Worm (Caenorhabditis elegans) whole organism, young adult: ENCODE results near the gene C16C10.9.

Source experiments
- B0035.1 ChIP-seq: sonication (generic microtip); optimal IDR thresholded peaks from 2 replicates; lab custom pipeline; 2016; ENCODE audit warnings: missing genetic modification characterization, mild to moderate bottlenecking, missing compliant biosample characterization, missing genotype, missing genetic modification reagents
- B0336.3 ChIP-seq: fragments of 200-800 bp; sonication (Bioruptor generic); IDR thresholded peaks from 2 replicates; pipeline ENCODE4 v1.3.6; 2022; ENCODE audit warnings: missing genetic modification characterization, missing compliant biosample characterization
- F10E7.11 ChIP-seq: sonication (generic microtip); optimal IDR thresholded peaks from 2 replicates; lab custom pipeline; 2017; ENCODE audit warnings: mild to moderate bottlenecking, missing genetic modification characterization, moderate library complexity, missing compliant biosample characterization
- F33H1.4 ChIP-seq: fragments of 200-800 bp; sonication (Bioruptor generic); IDR thresholded peaks from 2 replicates; pipeline ENCODE4 v1.3.6; 2022; ENCODE audit warnings: missing genetic modification reagents, missing genetic modification characterization, missing compliant biosample characterization
- F39B2.1 ChIP-seq: fragments of 200-800 bp; sonication (Bioruptor generic); IDR thresholded peaks from 2 replicates; pipeline ENCODE4 v1.3.6; 2022; ENCODE audit warnings: missing genetic modification reagents, missing genetic modification characterization, missing compliant biosample characterization
- Y79H2A.3 ChIP-seq: fragments of 200-800 bp; sonication (Bioruptor generic); conservative IDR thresholded peaks from 2 replicates; pipeline ENCODE4 v1.3.6; 2022; ENCODE audit warnings: missing genetic modification reagents, missing genetic modification characterization, missing compliant biosample characterization
- Y95B8A.8 ChIP-seq: fragments of 200-800 bp; sonication (Bioruptor generic); IDR thresholded peaks from 2 replicates; pipeline ENCODE4 v1.3.6; 2022; ENCODE audit warnings: missing genetic modification reagents, missing genetic modification characterization, missing compliant biosample characterization
- atf-7 ChIP-seq: sonication (generic microtip); optimal IDR thresholded peaks from 2 replicates; lab custom pipeline; 2017; ENCODE audit warnings: mild to moderate bottlenecking, missing genetic modification characterization, missing compliant biosample characterization
- cebp-1 ChIP-seq, 2 experiments: fragments of 200-800 bp in 1 of 2; sonication (Bioruptor generic) in 1 of 2; sonication (generic microtip) in 1 of 2; IDR thresholded peaks in 1 of 2; optimal IDR thresholded peaks in 1 of 2; 2 replicates each; pipeline versions ENCODE4 v1.3.6 to Lab custom; 2017 to 2022; ENCODE audit warnings: missing compliant biosample characterization in 2 of 2, missing genetic modification characterization in 2 of 2, mild to moderate bottlenecking in 1 of 2, missing genetic modification reagents in 1 of 2, moderate library complexity in 1 of 2
- ceh-79 ChIP-seq: sonication (generic microtip); optimal IDR thresholded peaks from 2 replicates; lab custom pipeline; 2017; ENCODE audit warnings: mild to moderate bottlenecking, missing genetic modification characterization, missing compliant biosample characterization
- ceh-91 ChIP-seq: fragments of 200-800 bp; sonication (Bioruptor generic); IDR thresholded peaks from 2 replicates; pipeline ENCODE4 v1.3.6; 2022; ENCODE audit warnings: missing genetic modification reagents, missing genetic modification characterization, missing compliant biosample characterization
- ekl-4 ChIP-seq: fragments of 200-800 bp; sonication (Bioruptor generic); IDR thresholded peaks from 2 replicates; pipeline ENCODE4 v1.3.6; 2022; ENCODE audit warnings: missing genetic modification reagents, missing genetic modification characterization, missing compliant biosample characterization
- ets-4 ChIP-seq: fragments of 200-800 bp; sonication (Bioruptor generic); optimal IDR thresholded peaks from 2 replicates; lab custom pipeline; 2018; ENCODE audit warnings: mild to moderate bottlenecking, missing genetic modification characterization, missing compliant biosample characterization
- hmg-1.2 ChIP-seq: fragments of 200-800 bp; sonication (Bioruptor generic); IDR thresholded peaks from 2 replicates; pipeline ENCODE4 v1.3.6; 2022; ENCODE audit warnings: missing genetic modification reagents, missing genetic modification characterization, missing compliant biosample characterization
- hsf-1 ChIP-seq: fragments of 200-800 bp; sonication (Bioruptor generic); IDR thresholded peaks from 2 replicates; pipeline ENCODE4 v1.3.6; 2022; ENCODE audit warnings: missing genetic modification reagents, missing genetic modification characterization, missing compliant biosample characterization
- lin-26 ChIP-seq: fragments of 200-800 bp; sonication (Bioruptor generic); IDR thresholded peaks from 2 replicates; pipeline ENCODE4 v1.3.6; 2022; ENCODE audit warnings: missing genetic modification reagents, missing genetic modification characterization, missing compliant biosample characterization
- lin-35 ChIP-seq, 3 experiments: fragments of 150-350 bp in 2 of 3; sonication (generic microtip) in 1 of 3; optimal IDR thresholded peaks; 2 replicates each; lab custom pipeline; 2014 to 2018; ENCODE audit warnings: missing biosample characterization in 3 of 3, missing genetic modification characterization in 3 of 3, missing genetic modification reagents in 3 of 3
- lin-54 ChIP-seq: fragments of 200-800 bp; sonication (Bioruptor generic); optimal IDR thresholded peaks from 2 replicates; lab custom pipeline; 2018; ENCODE audit warnings: mild to moderate bottlenecking, missing genetic modification characterization, missing compliant biosample characterization
- lsl-1 ChIP-seq: fragments of 200-800 bp; sonication (Bioruptor generic); optimal IDR thresholded peaks from 2 replicates; lab custom pipeline; 2018; ENCODE audit warnings: mild to moderate bottlenecking, missing genetic modification characterization, moderate library complexity, missing compliant biosample characterization
- madf-10 ChIP-seq: sonication (generic microtip); optimal IDR thresholded peaks from 2 replicates; lab custom pipeline; 2016; ENCODE audit warnings: mild to moderate bottlenecking, missing genetic modification characterization, missing compliant biosample characterization
- madf-3 ChIP-seq: fragments of 200-800 bp; sonication (Bioruptor generic); IDR thresholded peaks from 2 replicates; pipeline ENCODE4 v1.3.6; 2022; ENCODE audit warnings: missing genetic modification reagents, missing genetic modification characterization, missing compliant biosample characterization
- madf-6 ChIP-seq: fragments of 200-800 bp; sonication (Bioruptor generic); IDR thresholded peaks from 2 replicates; pipeline ENCODE4 v1.3.6; 2022; ENCODE audit warnings: missing genetic modification reagents, missing genetic modification characterization, missing compliant biosample characterization
- madf-8 ChIP-seq: fragments of 200-800 bp; sonication (Bioruptor generic); conservative IDR thresholded peaks from 2 replicates; pipeline ENCODE4 v1.3.6; 2022; ENCODE audit warnings: missing genetic modification reagents, missing genetic modification characterization, missing compliant biosample characterization
- mes-4 ChIP-seq: sonication (generic microtip); optimal IDR thresholded peaks from 2 replicates; lab custom pipeline; 2016; ENCODE audit warnings: missing genotype, missing genetic modification characterization, missing compliant biosample characterization
- mxl-1 ChIP-seq: sonication (generic microtip); optimal IDR thresholded peaks from 2 replicates; lab custom pipeline; 2016; ENCODE audit warnings: missing genetic modification characterization, missing compliant biosample characterization
- nfya-2 ChIP-seq: fragments of 200-800 bp; sonication (Bioruptor generic); IDR thresholded peaks from 2 replicates; pipeline ENCODE4 v1.3.6; 2022; ENCODE audit warnings: missing genetic modification reagents, missing genetic modification characterization, missing compliant biosample characterization
- nhr-27 ChIP-seq: fragments of 200-800 bp; sonication (Bioruptor generic); optimal IDR thresholded peaks from 2 replicates; lab custom pipeline; 2018; ENCODE audit warnings: mild to moderate bottlenecking, missing genetic modification characterization, moderate library complexity, missing compliant biosample characterization
- nhr-80 ChIP-seq: sonication (generic microtip); optimal IDR thresholded peaks from 2 replicates; lab custom pipeline; 2016; ENCODE audit warnings: missing genetic modification characterization, missing compliant biosample characterization
- sea-2 ChIP-seq: fragments of 200-800 bp; sonication (Bioruptor generic); IDR thresholded peaks from 2 replicates; pipeline ENCODE4 v1.3.6; 2022; ENCODE audit warnings: missing genetic modification characterization, missing compliant biosample characterization
- tbp1 ChIP-seq: fragments of 200-800 bp; sonication (Bioruptor generic); optimal IDR thresholded peaks from 2 replicates; lab custom pipeline; 2018; ENCODE audit warnings: mild to moderate bottlenecking, missing genetic modification characterization, missing compliant biosample characterization
- unc-130 ChIP-seq: sonication (generic microtip); optimal IDR thresholded peaks from 2 replicates; lab custom pipeline; 2016; ENCODE audit warnings: missing genetic modification reagents, missing genetic modification characterization, missing compliant biosample characterization
- unc-62 ChIP-seq: fragments of 150-350 bp; optimal IDR thresholded peaks from 2 replicates; lab custom pipeline; 2014; ENCODE audit warnings: missing biosample characterization, missing genetic modification reagents, missing genetic modification characterization
- zfh-2 ChIP-seq: fragments of 200-800 bp; sonication (Bioruptor generic); conservative IDR thresholded peaks from 2 replicates; pipeline ENCODE4 v1.3.6; 2022; ENCODE audit warnings: missing genetic modification reagents, missing genetic modification characterization, missing compliant biosample characterization
- ztf-3 ChIP-seq: fragments of 200-800 bp; sonication (Bioruptor generic); optimal IDR thresholded peaks from 2 replicates; lab custom pipeline; 2018; ENCODE audit warnings: mild to moderate bottlenecking, missing genetic modification characterization, missing compliant biosample characterization
- ztf-6 ChIP-seq: fragments of 200-800 bp; sonication (Bioruptor generic); IDR thresholded peaks from 2 replicates; pipeline ENCODE4 v1.3.6; 2022; ENCODE audit warnings: missing genetic modification reagents, missing genetic modification characterization, missing compliant biosample characterization

The C16C10.9 gene

ce11 chrIII:4153299-4153698 lies 3.9 kb downstream of the C16C10.9 start, which contains the start of gene glod-4:
glod-4 (plus strand) TSS chrIII:4153599.
- TF ChIP-seq sea-2 (GFP tag; lab: Robert Waterston, UW) (no peak), unc-130 (GFP tag; lab: Kevin White, UChicago) (no peak), F33H1.4 (GFP tag; lab: Robert Waterston, UW) (0 out of 2 replicates have a peak, but pooled peaks have one; percentile 12), lsl-1 (GFP tag; lab: Kevin White, UChicago) (peak; percentile 16)

- TF ChIP-seq madf-3 (0 out of 2 replicates have a peak, but pooled peaks have one; percentile 33), cebp-1 (GFP tag; IDR thresholded peaks at IDR 0.05; lab: Robert Waterston, UW) (no peak), cebp-1 (tag; optimal IDR thresholded peaks at IDR 0.05; lab: Kevin White, UChicago) (peak; percentile 20), lin-54 (GFP tag; lab: Kevin White, UChicago) (no peak), ztf-3 (GFP tag; lab: Kevin White, UChicago) (no peak), mxl-1 (tag; lab: Kevin White, UChicago) (no peak), ceh-91 (no peak), mes-4 (tag; lab: Kevin White, UChicago) (no peak), unc-62 (GFP tag; lab: Kevin White, UChicago) (no peak), madf-10 (tag; lab: Kevin White, UChicago) (no peak), nfya-2 (GFP tag; lab: Robert Waterston, UW) (no peak), lin-35 (GFP tag; optimal IDR thresholded peaks at IDR 0.05; lab: Kevin White, UChicago) (peak in 1 of 3 experiments; percentile 41), Y95B8A.8 (GFP tag; lab: Robert Waterston, UW) (0 out of 2 replicates have a peak, but pooled peaks have one; percentile 18), tbp1 (no peak), lin-26 (GFP tag; lab: Robert Waterston, UW) (no peak), nhr-27 (tag; lab: Kevin White, UChicago) (no peak), B0035.1 (tag; lab: Kevin White, UChicago) (no peak), madf-8 (GFP tag; lab: Robert Waterston, UW) (no peak)
These were observed 4.4 kb downstream of the C16C10.9 start for ce11 chrIII:4152828-4153227.

DNA sequence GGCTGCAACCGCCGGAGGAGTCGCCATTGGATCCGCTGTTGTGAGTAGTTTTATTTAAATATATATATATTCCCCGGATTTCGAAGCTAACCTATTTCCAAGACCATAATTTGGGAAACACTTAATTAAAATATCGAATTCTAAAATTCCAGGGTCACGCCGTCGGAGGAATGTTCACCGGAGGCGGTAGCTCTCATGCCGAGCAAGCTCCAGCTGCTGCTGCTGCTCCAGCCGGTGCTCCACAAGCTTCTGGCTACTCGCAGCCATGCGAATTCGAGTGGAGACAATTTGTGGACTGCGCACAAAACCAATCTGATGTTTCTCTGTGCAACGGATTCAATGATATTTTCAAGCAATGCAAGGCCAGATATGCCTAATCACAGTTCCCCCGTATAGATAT lies 4.9 kb downstream of the C16C10.9 start:
- TF ChIP-seq ets-4 (no peak), zfh-2 (peak; percentile 72; the same call in 1 of the 2 replicates)

ce11 chrIII:4151548-4152104 lies 5.6 kb downstream of the C16C10.9 start, which contains the start of the genes wht-3 and har-1:
wht-3 (minus strand) TSS chrIII:4151598.
har-1 (plus strand) TSS chrIII:4152054.
- peak; percentile 34 for TF ChIP-seq madf-6 (GFP tag; lab: Robert Waterston, UW)
- TF ChIP-seq ztf-6 (GFP tag; lab: Robert Waterston, UW) = no peak
- 0 out of 2 replicates have a peak, but pooled peaks have one; percentile 15 for TF ChIP-seq F39B2.1 (GFP tag; lab: Robert Waterston, UW)
- peak; percentile 74 for TF ChIP-seq ceh-79 (tag; lab: Kevin White, UChicago)
- no peak for TF ChIP-seq nhr-80 (tag; lab: Kevin White, UChicago)
- no peak for TF ChIP-seq F10E7.11 (tag; lab: Kevin White, UChicago)
- TF ChIP-seq hsf-1 = peak; percentile 60; the same call in 1 of the 2 replicates
- 0 out of 2 replicates have a peak, but pooled peaks have one; percentile 4 for TF ChIP-seq hmg-1.2 (GFP tag; lab: Robert Waterston, UW)
- TF ChIP-seq ekl-4 (GFP tag; lab: Robert Waterston, UW) = 0 out of 2 replicates have a peak, but pooled peaks have one; percentile 37
- TF ChIP-seq lin-54 (GFP tag; lab: Kevin White, UChicago) = peak; percentile 28
- no peak for TF ChIP-seq Y79H2A.3 (GFP tag; lab: Robert Waterston, UW)
- TF ChIP-seq B0336.3 = 0 out of 2 replicates have a peak, but pooled peaks have one; percentile 35
- peak; percentile 36 for TF ChIP-seq atf-7 (tag; lab: Kevin White, UChicago)
- peak; percentile 91 for TF ChIP-seq cebp-1 (GFP tag; IDR thresholded peaks at IDR 0.05; lab: Robert Waterston, UW)
- peak; percentile 98 for TF ChIP-seq cebp-1 (tag; optimal IDR thresholded peaks at IDR 0.05; lab: Kevin White, UChicago)
